Worm (Caenorhabditis elegans) whole organism, L1 larva: ENCODE results near the gene sre-9.

Experiments
- C16A3.4 ChIP-seq: fragments of 150-350 bp; optimal IDR thresholded peaks from 2 replicates; lab custom pipeline; 2014; ENCODE audit warnings: missing biosample characterization, missing genetic modification characterization
- F16B12.6 ChIP-seq: fragments of 150-350 bp; optimal IDR thresholded peaks from 2 replicates; lab custom pipeline; 2014; ENCODE audit warnings: missing biosample characterization, missing genetic modification characterization
- aha-1 ChIP-seq: fragments of 150-350 bp; optimal IDR thresholded peaks from 2 replicates; lab custom pipeline; 2014; ENCODE audit warnings: missing biosample characterization, missing genetic modification characterization
- ama-1 ChIP-seq: fragments of 150-350 bp; optimal IDR thresholded peaks from 2 replicates; lab custom pipeline; 2014
- ceh-8 ChIP-seq: fragments of 200-800 bp; sonication (Bioruptor generic); optimal IDR thresholded peaks from 2 replicates; lab custom pipeline; 2018; ENCODE audit warnings: mild to moderate bottlenecking, missing genetic modification characterization, moderate library complexity, missing compliant biosample characterization
- ceh-88 ChIP-seq: fragments of 200-800 bp; sonication (Bioruptor generic); IDR thresholded peaks from 2 replicates; pipeline ENCODE4 v1.3.6; 2022; ENCODE audit warnings: missing genetic modification characterization, missing compliant biosample characterization
- dpl-1 ChIP-seq, 3 experiments: fragments of 150-350 bp in 2 of 3; sonication (generic microtip) in 1 of 3; optimal IDR thresholded peaks; 2 replicates each; lab custom pipeline; 2014 to 2017; ENCODE audit warnings: missing biosample characterization in 3 of 3, missing genetic modification characterization in 3 of 3, missing genetic modification reagents in 3 of 3
- dsc-1 ChIP-seq: sonication (generic microtip); optimal IDR thresholded peaks from 2 replicates; lab custom pipeline; 2016; ENCODE audit warnings: mild to moderate bottlenecking, missing genetic modification characterization, missing compliant biosample characterization
- efl-3 ChIP-seq: fragments of 200-800 bp; sonication (Bioruptor generic); optimal IDR thresholded peaks from 2 replicates; lab custom pipeline; 2018; ENCODE audit warnings: mild to moderate bottlenecking, missing genetic modification characterization, missing compliant biosample characterization
- egl-27 ChIP-seq, 2 experiments: fragments of 150-350 bp in 1 of 2; sonication (generic microtip); optimal IDR thresholded peaks; 3 replicates each; lab custom pipeline; 2017 to 2018; ENCODE audit warnings: missing biosample characterization in 2 of 2, missing genetic modification characterization in 2 of 2, missing genetic modification reagents in 2 of 2
- elt-2 ChIP-seq: sonication (generic microtip); optimal IDR thresholded peaks from 2 replicates; lab custom pipeline; 2016; ENCODE audit warnings: missing genetic modification characterization, mild to moderate bottlenecking, inconsistent platforms, missing compliant biosample characterization, missing genetic modification reagents
- elt-3 ChIP-seq, 6 experiments: fragments of 150-350 bp in 1 of 6; sonication (generic microtip); optimal IDR thresholded peaks; 2 replicates each; lab custom pipeline; 2017 to 2018; ENCODE audit warnings: missing biosample characterization in 6 of 6, missing genetic modification characterization in 6 of 6, inconsistent platforms in 1 of 6
- ets-5 ChIP-seq: fragments of 200-800 bp; sonication (Bioruptor generic); IDR thresholded peaks from 2 replicates; pipeline ENCODE4 v1.3.6; 2022; ENCODE audit warnings: missing genetic modification characterization, missing compliant biosample characterization
- fkh-8 ChIP-seq: sonication (generic microtip); optimal IDR thresholded peaks from 2 replicates; lab custom pipeline; 2016; ENCODE audit warnings: mild to moderate bottlenecking, missing genetic modification characterization, missing compliant biosample characterization
- grh-1 ChIP-seq: fragments of 200-800 bp; sonication (Bioruptor generic); IDR thresholded peaks from 2 replicates; pipeline ENCODE4 v1.3.6; 2022; ENCODE audit warnings: missing genetic modification reagents, missing genetic modification characterization, missing compliant biosample characterization
- hlh-17 ChIP-seq: fragments of 200-800 bp; sonication (Bioruptor generic); optimal IDR thresholded peaks from 2 replicates; lab custom pipeline; 2018; ENCODE audit warnings: missing genetic modification characterization, mild to moderate bottlenecking, missing compliant biosample characterization, moderate library complexity, borderline replicate concordance
- hlh-4 ChIP-seq: sonication (generic microtip); optimal IDR thresholded peaks from 2 replicates; lab custom pipeline; 2016; ENCODE audit warnings: mild to moderate bottlenecking, missing genetic modification characterization, missing compliant biosample characterization
- hpl-2 ChIP-seq: fragments of 150-350 bp; optimal IDR thresholded peaks from 2 replicates; lab custom pipeline; 2014; ENCODE audit warnings: missing biosample characterization, missing genetic modification reagents, missing genetic modification characterization
- irx-1 ChIP-seq: sonication (generic microtip); optimal IDR thresholded peaks from 2 replicates; lab custom pipeline; 2016; ENCODE audit warnings: missing genetic modification characterization, missing compliant biosample characterization
- jun-1 ChIP-seq: fragments of 150-350 bp; optimal IDR thresholded peaks from 2 replicates; lab custom pipeline; 2014; ENCODE audit warnings: missing biosample characterization, missing genetic modification reagents, missing genetic modification characterization
- lin-13 ChIP-seq: fragments of 150-350 bp; optimal IDR thresholded peaks from 2 replicates; lab custom pipeline; 2014; ENCODE audit warnings: missing biosample characterization, missing genetic modification reagents, missing genetic modification characterization
- lin-39 ChIP-seq: fragments of 150-350 bp; optimal IDR thresholded peaks from 2 replicates; lab custom pipeline; 2014; ENCODE audit warnings: missing biosample characterization, missing genetic modification reagents, missing genetic modification characterization
- mep-1 ChIP-seq: fragments of 150-350 bp; optimal IDR thresholded peaks from 2 replicates; lab custom pipeline; 2014; ENCODE audit warnings: missing biosample characterization, missing genetic modification characterization
- nhr-11 ChIP-seq: fragments of 150-350 bp; optimal IDR thresholded peaks from 2 replicates; lab custom pipeline; 2014; ENCODE audit warnings: missing biosample characterization, missing genetic modification characterization
- nhr-19 ChIP-seq: fragments of 200-800 bp; sonication (Bioruptor generic); conservative IDR thresholded peaks from 2 replicates; pipeline ENCODE4 v1.3.6; 2022; ENCODE audit warnings: missing genetic modification characterization, missing compliant biosample characterization
- nhr-20 ChIP-seq: sonication (generic microtip); optimal IDR thresholded peaks from 2 replicates; lab custom pipeline; 2016; ENCODE audit warnings: mild to moderate bottlenecking, missing genetic modification characterization, missing compliant biosample characterization
- nhr-237 ChIP-seq: fragments of 150-350 bp; optimal IDR thresholded peaks from 2 replicates; lab custom pipeline; 2014; ENCODE audit warnings: missing biosample characterization, missing genetic modification characterization
- nhr-28 ChIP-seq: fragments of 150-350 bp; optimal IDR thresholded peaks from 2 replicates; lab custom pipeline; 2014; ENCODE audit warnings: missing biosample characterization, missing genetic modification characterization
- nhr-47 ChIP-seq: sonication (generic microtip); optimal IDR thresholded peaks from 2 replicates; lab custom pipeline; 2016; ENCODE audit warnings: mild to moderate bottlenecking, missing genetic modification characterization, moderate library complexity, missing compliant biosample characterization
- nhr-71 ChIP-seq: sonication (generic microtip); optimal IDR thresholded peaks from 2 replicates; lab custom pipeline; 2016; ENCODE audit warnings: mild to moderate bottlenecking, missing genetic modification characterization, moderate library complexity, missing compliant biosample characterization
- nhr-77 ChIP-seq: fragments of 150-350 bp; optimal IDR thresholded peaks from 2 replicates; lab custom pipeline; 2014; ENCODE audit warnings: missing biosample characterization, missing genetic modification characterization
- nhr-85 ChIP-seq: sonication (generic microtip); peaks from one replicate; lab custom pipeline; 2016; ENCODE audit warnings: missing genetic modification characterization, inconsistent platforms, missing compliant biosample characterization
- pax-3 ChIP-seq: fragments of 200-800 bp; sonication (Bioruptor generic); optimal IDR thresholded peaks from 2 replicates; lab custom pipeline; 2018; ENCODE audit warnings: mild to moderate bottlenecking, missing genetic modification characterization, moderate library complexity, missing compliant biosample characterization
- pqm-1 ChIP-seq: sonication (generic microtip); optimal IDR thresholded peaks from 3 replicates; lab custom pipeline; 2017; ENCODE audit warnings: missing biosample characterization, missing genetic modification characterization
- rnt-1 ChIP-seq: sonication (generic microtip); optimal IDR thresholded peaks from 2 replicates; lab custom pipeline; 2016; ENCODE audit warnings: mild to moderate bottlenecking, missing genetic modification characterization, moderate library complexity, missing compliant biosample characterization
- snpc-4 ChIP-seq: fragments of 150-350 bp; optimal IDR thresholded peaks from 2 replicates; lab custom pipeline; 2014; ENCODE audit warnings: missing biosample characterization, missing genetic modification characterization
- snu-23 ChIP-seq: sonication (generic microtip); optimal IDR thresholded peaks from 2 replicates; lab custom pipeline; 2016; ENCODE audit warnings: missing genetic modification characterization, missing compliant biosample characterization
- sox-4 ChIP-seq: sonication (generic microtip); optimal IDR thresholded peaks from 2 replicates; lab custom pipeline; 2016; ENCODE audit warnings: missing genetic modification characterization, missing compliant biosample characterization
- sptf-1 ChIP-seq: fragments of 150-350 bp; optimal IDR thresholded peaks from 2 replicates; lab custom pipeline; 2014; ENCODE audit warnings: missing biosample characterization, missing genetic modification characterization
- unc-30 ChIP-seq: sonication (generic microtip); optimal IDR thresholded peaks from 2 replicates; lab custom pipeline; 2017; ENCODE audit warnings: missing biosample characterization, missing genetic modification characterization
- zag-1 ChIP-seq: fragments of 150-350 bp; optimal IDR thresholded peaks from 2 replicates; lab custom pipeline; 2014; ENCODE audit warnings: missing biosample characterization, missing genetic modification characterization
- zip-4 ChIP-seq: fragments of 200-800 bp; sonication (Bioruptor generic); optimal IDR thresholded peaks from 2 replicates; lab custom pipeline; 2018; ENCODE audit warnings: mild to moderate bottlenecking, missing genetic modification characterization, moderate library complexity, missing compliant biosample characterization

sre-9 gene

DNA sequence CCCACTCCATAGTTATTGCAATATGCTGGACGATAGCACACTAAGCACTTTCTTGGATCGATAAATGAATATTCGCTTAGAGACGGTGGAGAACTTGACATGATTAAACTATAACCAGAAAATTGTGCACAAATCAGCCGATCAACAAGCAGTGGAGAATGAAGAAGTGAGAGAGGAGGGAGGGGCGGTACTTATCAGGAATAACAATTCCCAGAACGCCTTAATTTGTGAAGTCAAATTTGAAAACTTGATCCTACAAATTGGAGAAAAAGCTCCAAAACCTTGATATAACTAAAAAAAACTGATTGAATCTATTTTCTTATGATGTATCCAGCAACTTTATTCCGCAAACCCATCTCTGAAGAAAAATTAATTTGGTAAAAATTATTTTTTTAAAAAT is 16.5 kb upstream of the sre-9 start, which contains the start of gene nhr-159:
nhr-159 (minus strand) TSS at position 101 of the 400 bp plus-strand sequence.
- TF ChIP-seq sptf-1 (tag; lab: Kevin White, UChicago) (no peak), hlh-4 (no peak), ama-1 (no peak), zag-1 (tag; lab: Kevin White, UChicago) (no peak), mep-1 (no peak), nhr-20 (tag; lab: Kevin White, UChicago) (no peak), ets-5 (GFP tag; lab: Robert Waterston, UW) (no peak), pax-3 (tag; lab: Kevin White, UChicago) (no peak), efl-3 (no peak), F16B12.6 (tag; lab: Kevin White, UChicago) (no peak), nhr-85 (no peak), aha-1 (tag; lab: Kevin White, UChicago) (no peak), sox-4 (tag; lab: Kevin White, UChicago) (no peak)

ce11 chrV:3884550-3884949 is 10.2 kb upstream of the sre-9 start:
- TF ChIP-seq dsc-1 (tag; lab: Kevin White, UChicago) (peak; percentile 65), nhr-71 (tag; lab: Kevin White, UChicago) (peak; percentile 3), rnt-1 (tag; lab: Kevin White, UChicago) (no peak), fkh-8 (tag; lab: Kevin White, UChicago) (peak; percentile 38), ceh-8 (GFP tag; lab: Kevin White, UChicago) (peak; percentile 70), grh-1 (GFP tag; lab: Robert Waterston, UW) (no peak)

ce11 chrV:3886104-3886503 is 8.7 kb upstream of the sre-9 start, which contains the start of gene nhr-124:
TSS of gene nhr-124 (minus strand) at chrV:3886204.
- TF ChIP-seq ceh-8 (GFP tag; lab: Kevin White, UChicago) = no peak
- no peak for TF ChIP-seq lin-39 (tag; lab: Kevin White, UChicago)
- TF ChIP-seq dsc-1 (tag; lab: Kevin White, UChicago) = no peak
- no peak for TF ChIP-seq zag-1 (tag; lab: Kevin White, UChicago)
- no peak for TF ChIP-seq zip-4 (GFP tag; lab: Kevin White, UChicago)
- TF ChIP-seq elt-2 (tag; lab: Kevin White, UChicago) = no peak
- TF ChIP-seq hlh-17 (GFP tag; lab: Kevin White, UChicago) = no peak
- no peak for TF ChIP-seq nhr-47 (tag; lab: Kevin White, UChicago)
- no peak for TF ChIP-seq efl-3
- TF ChIP-seq nhr-28 (tag; lab: Kevin White, UChicago) = no peak
- TF ChIP-seq mep-1 = no peak
- TF ChIP-seq ceh-88 (GFP tag; lab: Robert Waterston, UW) = no peak

- TF ChIP-seq nhr-77 (tag; lab: Kevin White, UChicago) = no peak
- TF ChIP-seq grh-1 (GFP tag; lab: Robert Waterston, UW) = no peak
- TF ChIP-seq snu-23 (GFP tag; lab: Kevin White, UChicago) = no peak
- TF ChIP-seq sox-4 (tag; lab: Kevin White, UChicago) = no peak
- TF ChIP-seq nhr-19 = no peak
- no peak for TF ChIP-seq lin-39 (tag; lab: Kevin White, UChicago)
Observed at ce11 chrV:3889113-3889512, 5.6 kb upstream of the sre-9 start, which contains the start of gene C17E7.13. TSS of gene C17E7.13 (minus strand) at chrV:3889288.

- TF ChIP-seq grh-1 (GFP tag; lab: Robert Waterston, UW) (no peak), irx-1 (tag; lab: Kevin White, UChicago) (no peak), hpl-2 (GFP tag; lab: Kevin White, UChicago) (no peak), lin-13 (GFP tag; lab: Kevin White, UChicago) (no peak), pqm-1 (no peak), nhr-237 (no peak), C16A3.4 (tag; lab: Kevin White, UChicago) (no peak), nhr-20 (tag; lab: Kevin White, UChicago) (no peak), aha-1 (tag; lab: Kevin White, UChicago) (no peak), rnt-1 (tag; lab: Kevin White, UChicago) (no peak), sptf-1 (tag; lab: Kevin White, UChicago) (no peak), jun-1 (tag; lab: Kevin White, UChicago) (no peak), snpc-4 (tag; lab: Kevin White, UChicago) (no peak), egl-27 (tag; optimal IDR thresholded peaks at IDR 0.05; lab: Kevin White, UChicago) (no peak), nhr-11 (tag; lab: Kevin White, UChicago) (no peak), elt-3 (tag; optimal IDR thresholded peaks at IDR 0.05; lab: Kevin White, UChicago) (no peak), unc-30 (no peak), dpl-1 (GFP tag; optimal IDR thresholded peaks at IDR 0.05; lab: Kevin White, UChicago) (no peak), nhr-47 (tag; lab: Kevin White, UChicago) (no peak)
Observed at ce11 chrV:3890761-3891160, 4.0 kb upstream of the sre-9 start, which contains the start of gene C17E7.9. TSS of gene C17E7.9 (minus strand) at chrV:3890861.
